Fruit fly (Drosophila melanogaster) whole organism, embryonic: ENCODE data around the gene CG5191.

Experiments
- ATbp ChIP-seq: fragments of 200-800 bp; sonication (Bioruptor generic); optimal IDR thresholded peaks from 2 replicates; lab custom pipeline; 2017; ENCODE audit warnings: missing biosample characterization, mild to moderate bottlenecking, missing genetic modification characterization, missing genetic modification reagents
- Antp ChIP-seq: fragments of 200-800 bp; sonication (Bioruptor generic); optimal IDR thresholded peaks from 3 replicates; lab custom pipeline; 2016; ENCODE audit warnings: missing biosample characterization, missing genetic modification characterization
- Atf6 ChIP-seq: fragments of 200-800 bp; sonication (Bioruptor generic); IDR thresholded peaks from 2 replicates; pipeline ENCODE4 v1.3.6; 2022; ENCODE audit warnings: missing biosample characterization, missing genetic modification characterization
- Bteb2 ChIP-seq: fragments of 200-800 bp; sonication (Bioruptor generic); optimal IDR thresholded peaks from 2 replicates; lab custom pipeline; 2016; ENCODE audit warnings: missing biosample characterization, missing genetic modification characterization
- CG10366 ChIP-seq: fragments of 200-800 bp; sonication (Bioruptor generic); IDR thresholded peaks from 2 replicates; pipeline ENCODE4 v1.3.6; 2022; ENCODE audit warnings: missing biosample characterization, missing genetic modification characterization
- CG12155 ChIP-seq: fragments of 200-800 bp; sonication (Bioruptor generic); optimal IDR thresholded peaks from 3 replicates; lab custom pipeline; 2016; ENCODE audit warnings: missing biosample characterization, missing genetic modification characterization
- CG12659 ChIP-seq: fragments of 200-800 bp; sonication (Bioruptor generic); optimal IDR thresholded peaks from 3 replicates; lab custom pipeline; 2017; ENCODE audit warnings: mild to moderate bottlenecking, missing biosample characterization, missing genetic modification reagents, missing genetic modification characterization
- CG13123 ChIP-seq: fragments of 200-800 bp; sonication (Bioruptor generic); optimal IDR thresholded peaks from 2 replicates; lab custom pipeline; 2016; ENCODE audit warnings: missing biosample characterization, missing genetic modification characterization
- CG15011 ChIP-seq: fragments of 200-800 bp; sonication (Bioruptor generic); optimal IDR thresholded peaks from 3 replicates; lab custom pipeline; 2018; ENCODE audit warnings: missing biosample characterization, mild to moderate bottlenecking, missing genetic modification characterization
- CG1602 ChIP-seq: fragments of 200-800 bp; sonication (Bioruptor generic); optimal IDR thresholded peaks from 3 replicates; lab custom pipeline; 2016; ENCODE audit warnings: missing biosample characterization, missing genetic modification characterization
- CG1832 ChIP-seq: fragments of 200-800 bp; sonication (Bioruptor generic); optimal IDR thresholded peaks from 2 replicates; lab custom pipeline; 2017; ENCODE audit warnings: missing biosample characterization, mild to moderate bottlenecking, missing genetic modification characterization, inconsistent platforms
- CG2129 ChIP-seq: fragments of 200-800 bp; sonication (Bioruptor generic); IDR thresholded peaks from 2 replicates; pipeline ENCODE4 v1.3.6; 2022; ENCODE audit warnings: missing biosample characterization, missing genetic modification characterization; ENCODE audit not compliant: partially characterized antibody
- CG3065 ChIP-seq: fragments of 200-800 bp; sonication (Bioruptor generic); optimal IDR thresholded peaks from 2 replicates; lab custom pipeline; 2016; ENCODE audit warnings: missing biosample characterization, missing genetic modification characterization
- CG4282 ChIP-seq: fragments of 200-800 bp; sonication (Bioruptor generic); optimal IDR thresholded peaks from 2 replicates; lab custom pipeline; 2016; ENCODE audit warnings: missing biosample characterization, missing genetic modification characterization
- CG6791 ChIP-seq: fragments of 200-800 bp; sonication (Bioruptor generic); IDR thresholded peaks from 3 replicates; pipeline ENCODE4 v1.3.6; 2022; ENCODE audit warnings: missing biosample characterization, missing genetic modification characterization; ENCODE audit not compliant: partially characterized antibody
- CG7271 ChIP-seq: fragments of 200-800 bp; sonication (Bioruptor generic); optimal IDR thresholded peaks from 2 replicates; lab custom pipeline; 2018; ENCODE audit warnings: missing biosample characterization, mild to moderate bottlenecking, missing genetic modification characterization, moderate library complexity
- CG7372 ChIP-seq: fragments of 200-800 bp; sonication (Bioruptor generic); IDR thresholded peaks from 2 replicates; pipeline ENCODE4 v1.3.6; 2022; ENCODE audit warnings: missing biosample characterization, missing genetic modification characterization
- CG8089 ChIP-seq: fragments of 200-800 bp; sonication (Bioruptor generic); optimal IDR thresholded peaks from 3 replicates; lab custom pipeline; 2016; ENCODE audit warnings: missing biosample characterization, missing genetic modification characterization
- CG9817 ChIP-seq: fragments of 200-800 bp; sonication (Bioruptor generic); optimal IDR thresholded peaks from 2 replicates; lab custom pipeline; 2018; ENCODE audit warnings: missing biosample characterization, mild to moderate bottlenecking, missing genetic modification characterization, moderate library complexity
- CHES-1-like ChIP-seq: fragments of 200-800 bp; sonication (Bioruptor generic); optimal IDR thresholded peaks from 2 replicates; lab custom pipeline; 2016; ENCODE audit warnings: missing biosample characterization, missing genetic modification characterization
- Camta ChIP-seq: fragments of 200-800 bp; sonication (Bioruptor generic); optimal IDR thresholded peaks from 2 replicates; lab custom pipeline; 2016; ENCODE audit warnings: missing biosample characterization, missing genetic modification characterization
- D19B ChIP-seq: fragments of 200-800 bp; sonication (Bioruptor generic); optimal IDR thresholded peaks from 2 replicates; lab custom pipeline; 2017; ENCODE audit warnings: missing biosample characterization, mild to moderate bottlenecking, missing genetic modification characterization
- Dbx ChIP-seq: fragments of 200-800 bp; sonication (Bioruptor generic); IDR thresholded peaks from 3 replicates; pipeline ENCODE4 v1.3.6; 2022; ENCODE audit warnings: missing biosample characterization, missing genetic modification characterization
- Dip3 ChIP-seq: fragments of 200-800 bp; sonication (Bioruptor generic); optimal IDR thresholded peaks from 3 replicates; lab custom pipeline; 2016; ENCODE audit warnings: missing biosample characterization, missing genetic modification characterization
- Eip74EF ChIP-seq, 2 experiments: fragments of 200-800 bp in 1 of 2; fragments of >200 bp in 1 of 2; sonication (Bioruptor generic) in 1 of 2; optimal IDR thresholded peaks; 2 replicates each; lab custom pipeline; 2017 to 2019; ENCODE audit warnings: missing biosample characterization in 2 of 2, missing genetic modification characterization in 2 of 2, mild to moderate bottlenecking in 1 of 2, moderate library complexity in 1 of 2
- MESR4 ChIP-seq: fragments of 200-800 bp; sonication (Bioruptor generic); optimal IDR thresholded peaks from 2 replicates; lab custom pipeline; 2018; ENCODE audit warnings: missing biosample characterization, mild to moderate bottlenecking, missing genetic modification characterization, moderate library complexity
- Rfx ChIP-seq: fragments of 200-800 bp; sonication (Bioruptor generic); IDR thresholded peaks from 2 replicates; pipeline ENCODE4 v1.3.6; 2022; ENCODE audit warnings: missing biosample characterization, missing genetic modification characterization
- Rx ChIP-seq: fragments of 200-800 bp; sonication (Bioruptor generic); IDR thresholded peaks from 2 replicates; pipeline ENCODE4 v1.3.6; 2022; ENCODE audit warnings: missing biosample characterization, missing genetic modification characterization
- Sry-β ChIP-seq: fragments of 200-800 bp; sonication (Bioruptor generic); optimal IDR thresholded peaks from 2 replicates; lab custom pipeline; 2018; ENCODE audit warnings: missing biosample characterization, mild to moderate bottlenecking, missing genetic modification characterization, moderate library complexity
- TFAM ChIP-seq: fragments of 200-800 bp; sonication (Bioruptor generic); optimal IDR thresholded peaks from 2 replicates; lab custom pipeline; 2017; ENCODE audit warnings: missing biosample characterization, missing genetic modification characterization, inconsistent platforms
- Xrp1 ChIP-seq: fragments of 200-800 bp; sonication (Bioruptor generic); IDR thresholded peaks from 2 replicates; pipeline ENCODE4 v1.3.6; 2022; ENCODE audit warnings: missing biosample characterization, missing genetic modification characterization
- ab ChIP-seq: fragments of 200-800 bp; sonication (Bioruptor generic); optimal IDR thresholded peaks from 2 replicates; lab custom pipeline; 2016; ENCODE audit warnings: missing biosample characterization, missing genetic modification characterization
- bab2 ChIP-seq: fragments of 200-800 bp; sonication (Bioruptor generic); optimal IDR thresholded peaks from 2 replicates; lab custom pipeline; 2016; ENCODE audit warnings: missing biosample characterization, missing genetic modification characterization
- ems ChIP-seq: fragments of 200-800 bp; sonication (Bioruptor generic); optimal IDR thresholded peaks from 3 replicates; lab custom pipeline; 2016; ENCODE audit warnings: missing biosample characterization, missing genetic modification characterization
- fd96Cb ChIP-seq: fragments of 200-800 bp; sonication (Bioruptor generic); optimal IDR thresholded peaks from 2 replicates; lab custom pipeline; 2018; ENCODE audit warnings: missing biosample characterization, mild to moderate bottlenecking, missing genetic modification characterization, moderate library complexity
- ham ChIP-seq: fragments of 200-800 bp; sonication (Bioruptor generic); IDR thresholded peaks from 2 replicates; pipeline ENCODE4 v1.3.6; 2022; ENCODE audit warnings: missing biosample characterization, missing genetic modification characterization
- mirr ChIP-seq: fragments of 200-800 bp; sonication (Bioruptor generic); optimal IDR thresholded peaks from 3 replicates; lab custom pipeline; 2018; ENCODE audit warnings: missing biosample characterization, mild to moderate bottlenecking, missing genetic modification characterization
- mld ChIP-seq: fragments of 200-800 bp; sonication (Bioruptor generic); IDR thresholded peaks from 3 replicates; pipeline ENCODE4 v1.3.6; 2022; ENCODE audit warnings: missing biosample characterization, missing genetic modification characterization; ENCODE audit not compliant: partially characterized antibody
- nau ChIP-seq: fragments of 200-800 bp; sonication (Bioruptor generic); optimal IDR thresholded peaks from 3 replicates; lab custom pipeline; 2017; ENCODE audit warnings: missing biosample characterization, mild to moderate bottlenecking, missing genetic modification characterization, missing genetic modification reagents
- oc ChIP-seq: fragments of 200-800 bp; sonication (Bioruptor generic); optimal IDR thresholded peaks from 2 replicates; lab custom pipeline; 2018; ENCODE audit warnings: missing biosample characterization, mild to moderate bottlenecking, missing genetic modification characterization, moderate library complexity
- pan ChIP-seq, 4 experiments: fragments of >200 bp in 3 of 4; fragments of 200-800 bp in 1 of 4; sonication (Bioruptor generic) in 1 of 4; optimal IDR thresholded peaks in 3 of 4; IDR thresholded peaks in 1 of 4; 2 replicates each; pipeline versions ENCODE4 v1.3.6 to Lab custom; 2017 to 2022; ENCODE audit warnings: missing biosample characterization in 2 of 4, missing genetic modification characterization in 2 of 4, mixed read lengths in 1 of 4
- pb ChIP-seq: fragments of 200-800 bp; sonication (Bioruptor generic); optimal IDR thresholded peaks from 3 replicates; lab custom pipeline; 2016; ENCODE audit warnings: missing biosample characterization, missing genetic modification characterization
- pzg ChIP-seq: fragments of 200-800 bp; sonication (Bioruptor generic); optimal IDR thresholded peaks from 3 replicates; lab custom pipeline; 2018; ENCODE audit warnings: missing biosample characterization, mild to moderate bottlenecking, missing genetic modification characterization, moderate library complexity
- schlank ChIP-seq: fragments of 200-800 bp; sonication (Bioruptor generic); optimal IDR thresholded peaks from 2 replicates; lab custom pipeline; 2018; ENCODE audit warnings: missing biosample characterization, mild to moderate bottlenecking, missing genetic modification characterization
- sens-2 ChIP-seq: fragments of 200-800 bp; sonication (Bioruptor generic); IDR thresholded peaks from 2 replicates; pipeline ENCODE4 v1.3.6; 2022; ENCODE audit warnings: missing biosample characterization, missing genetic modification characterization
- sisA ChIP-seq: fragments of 200-800 bp; sonication (Bioruptor generic); IDR thresholded peaks from 2 replicates; pipeline ENCODE4 v1.3.6; 2022; ENCODE audit warnings: missing biosample characterization, missing genetic modification characterization
- tna ChIP-seq: fragments of 200-800 bp; sonication (Bioruptor generic); IDR thresholded peaks from 2 replicates; pipeline ENCODE4 v1.3.6; 2022; ENCODE audit warnings: missing biosample characterization, missing genetic modification characterization; ENCODE audit not compliant: partially characterized antibody
- zfh2 ChIP-seq: fragments of 200-800 bp; sonication (Bioruptor generic); optimal IDR thresholded peaks from 2 replicates; lab custom pipeline; 2016; ENCODE audit warnings: missing biosample characterization, missing genetic modification characterization

Gene CG5191

dm6 chr3R:20592517-20593462 lies 32.1 kb downstream of the CG5191 start, which contains the start of the genes Pus1 and bon (continued):
- no peak for TF ChIP-seq mirr (GFP tag; lab: Kevin White, UChicago)
- TF ChIP-seq ab (GFP tag; lab: Kevin White, UChicago) = no peak
- TF ChIP-seq CG1832 (GFP tag; lab: Kevin White, UChicago) = peak; percentile 53
- no peak for TF ChIP-seq Eip74EF (GFP tag; optimal IDR thresholded peaks at IDR 0.05; lab: Kevin White, UChicago)
- TF ChIP-seq CG9817 = no peak
- TF ChIP-seq Sry-β (GFP tag; lab: Kevin White, UChicago) = no peak
- no peak for TF ChIP-seq CG4282 (GFP tag; lab: Kevin White, UChicago)
- no peak for TF ChIP-seq CG8089 (GFP tag; lab: Kevin White, UChicago)
- TF ChIP-seq CG10366 (GFP tag; lab: Robert Waterston, UW) = no peak
- 0 out of 2 replicates have a peak, but pooled peaks have one; percentile 10 for TF ChIP-seq Atf6 (GFP tag; lab: Robert Waterston, UW)
- TF ChIP-seq Dbx = no peak
- peak; percentile 9 for TF ChIP-seq oc (tag; lab: Kevin White, UChicago)
- no peak for TF ChIP-seq CG15011
- TF ChIP-seq ems (GFP tag; lab: Kevin White, UChicago) = peak; percentile 19
- TF ChIP-seq CG7372 (GFP tag; lab: Robert Waterston, UW) = no peak
- TF ChIP-seq CG3065 (GFP tag; lab: Kevin White, UChicago) = no peak
- TF ChIP-seq CG1602 = no peak
- peak; percentile 42; the same call in 1 of the 2 replicates for TF ChIP-seq sisA (GFP tag; lab: Robert Waterston, UW)
- no peak for TF ChIP-seq CG13123
- no peak for TF ChIP-seq D19B (GFP tag; lab: Kevin White, UChicago)
- TF ChIP-seq zfh2 = peak; percentile 17
- no peak for TF ChIP-seq CG7271 (tag; lab: Kevin White, UChicago)
- TF ChIP-seq CG12659 = peak; percentile 86
- TF ChIP-seq Bteb2 (GFP tag; lab: Kevin White, UChicago) = no peak
- no peak for TF ChIP-seq CG2129
- TF ChIP-seq fd96Cb (tag; lab: Kevin White, UChicago) = no peak
- TF ChIP-seq Rx (GFP tag; lab: Robert Waterston, UW) = no peak
- no peak for TF ChIP-seq mld (GFP tag; lab: Robert Waterston, UW)
- TF ChIP-seq ATbp (GFP tag; lab: Kevin White, UChicago) = no peak
- TF ChIP-seq CG6791 = no peak
- TF ChIP-seq Dip3 (GFP tag; lab: Kevin White, UChicago) = no peak
- TF ChIP-seq nau = no peak
- peak; percentile 22 for TF ChIP-seq bab2 (GFP tag; lab: Kevin White, UChicago)
- TF ChIP-seq Rfx (GFP tag; lab: Robert Waterston, UW) = peak; percentile 43
- TF ChIP-seq pzg (GFP tag; lab: Kevin White, UChicago) = peak; percentile 87
- no peak for TF ChIP-seq pb (GFP tag; lab: Kevin White, UChicago)
- TF ChIP-seq Antp = peak; percentile 49
- peak; percentile 84 for TF ChIP-seq MESR4 (GFP tag; lab: Kevin White, UChicago)
- peak; percentile 64 for TF ChIP-seq CHES-1-like (GFP tag; lab: Kevin White, UChicago)
- no peak for TF ChIP-seq ham (GFP tag; lab: Robert Waterston, UW)
- peak; percentile 46; the same call in 1 of the 2 replicates for TF ChIP-seq tna (GFP tag; lab: Robert Waterston, UW)
- no peak for TF ChIP-seq Xrp1 (GFP tag; lab: Robert Waterston, UW)
- no peak for TF ChIP-seq schlank (tag; lab: Kevin White, UChicago)
- peak; percentile 52 for TF ChIP-seq CG12155 (GFP tag; lab: Kevin White, UChicago)
- TF ChIP-seq sens-2 = no peak
- TF ChIP-seq TFAM (GFP tag; lab: Kevin White, UChicago) = no peak
- TF ChIP-seq pan (optimal IDR thresholded peaks at IDR 0.05; lab: Kevin White, UChicago) = no peak
- TF ChIP-seq pan (GFP tag; optimal IDR thresholded peaks at IDR 0.05 in 1 of 2, IDR thresholded peaks at IDR 0.05 in 1 of 2) = peak in 1 of 2 experiments; percentile 5
- no peak for TF ChIP-seq Camta
